Fruit fly (Drosophila melanogaster): ENCODE results near the gene CG13907.

The CG13907 gene

dm6 chr3L:833878-834277, 47.9 kb downstream of the CG13907 start, which contains the start of gene CG42553 (continued):
- TF ChIP-seq Mad (GFP tag; optimal IDR thresholded peaks at IDR 0.05): no peak
- TF ChIP-seq crp (GFP tag; optimal IDR thresholded peaks at IDR 0.05): peak; percentile 24 to 86
- TF ChIP-seq CG34224 (GFP tag; IDR thresholded peaks at IDR 0.05; ENCODE audit: partially characterized antibody): peak; percentile 19; the same call in 2 of the 3 replicates
- no peak for TF ChIP-seq cad (GFP tag; optimal IDR thresholded peaks at IDR 0.05)
- peak; percentile 82 for TF ChIP-seq Med (GFP tag)
- no peak for TF ChIP-seq Poxn (GFP tag; IDR thresholded peaks at IDR 0.05)
- no peak for TF ChIP-seq Hsf (GFP tag; optimal IDR thresholded peaks at IDR 0.05)
- no peak for TF ChIP-seq corto (GFP tag; optimal IDR thresholded peaks at IDR 0.05)
- no peak for TF ChIP-seq mld (GFP tag; IDR thresholded peaks at IDR 0.05; ENCODE audit: partially characterized antibody)
- TF ChIP-seq Atf-2 (GFP tag; optimal IDR thresholded peaks at IDR 0.05): no peak
- TF ChIP-seq pzg (GFP tag; optimal IDR thresholded peaks at IDR 0.05): peak; percentile 52
- no peak for TF ChIP-seq CG6683 (GFP tag; optimal IDR thresholded peaks at IDR 0.05)
- no peak for TF ChIP-seq trem (tag; optimal IDR thresholded peaks at IDR 0.05)
- TF ChIP-seq CG17328 (GFP tag; IDR thresholded peaks at IDR 0.05): no peak
- no peak for TF ChIP-seq rib (GFP tag; IDR thresholded peaks at IDR 0.05)
- TF ChIP-seq Hey (tag; optimal IDR thresholded peaks at IDR 0.05): no peak
- no peak for TF ChIP-seq CG6175 (GFP tag; IDR thresholded peaks at IDR 0.05)
- TF ChIP-seq Fer3 (tag; optimal IDR thresholded peaks at IDR 0.05): no peak
- no peak for TF ChIP-seq CG10209 (GFP tag; optimal IDR thresholded peaks at IDR 0.05)
- no peak for TF ChIP-seq CG12104 (GFP tag; optimal IDR thresholded peaks at IDR 0.05)
- peak; percentile 84 for TF ChIP-seq Sry-β (GFP tag; optimal IDR thresholded peaks at IDR 0.05)
- peak; percentile 37; the same call in 2 of the 3 replicates for TF ChIP-seq HLH4C (GFP tag; IDR thresholded peaks at IDR 0.05; ENCODE audit: partially characterized antibody)
- TF ChIP-seq CG11398 (GFP tag; optimal IDR thresholded peaks at IDR 0.05): no peak
- no peak for TF ChIP-seq CG34422 (GFP tag; IDR thresholded peaks at IDR 0.05)
- no peak for TF ChIP-seq sd (tag; optimal IDR thresholded peaks at IDR 0.05)
- no peak for TF ChIP-seq gem (tag; optimal IDR thresholded peaks at IDR 0.05)
- TF ChIP-seq salm (tag; optimal IDR thresholded peaks at IDR 0.05): no peak
- TF ChIP-seq stwl (tag; optimal IDR thresholded peaks at IDR 0.05): peak; percentile 7
- no peak for TF ChIP-seq crol (GFP tag; IDR thresholded peaks at IDR 0.05)
- no peak for TF ChIP-seq CG4328 (GFP tag; optimal IDR thresholded peaks at IDR 0.05)
- TF ChIP-seq CG42726 (GFP tag; IDR thresholded peaks at IDR 0.05; ENCODE audit: partially characterized antibody): no peak; the same call in 1 of the 2 replicates
- TF ChIP-seq NC2α (GFP tag; optimal IDR thresholded peaks at IDR 0.05): no peak
- TF ChIP-seq jumu (GFP tag; optimal IDR thresholded peaks at IDR 0.05): no peak
- no peak for TF ChIP-seq Ptx1 (GFP tag; IDR thresholded peaks at IDR 0.05)
- TF ChIP-seq CG13123 (GFP tag; optimal IDR thresholded peaks at IDR 0.05): no peak
- TF ChIP-seq Bgb (GFP tag; IDR thresholded peaks at IDR 0.05; ENCODE audit: partially characterized antibody): peak; percentile 42
- TF ChIP-seq hbn (GFP tag; IDR thresholded peaks at IDR 0.05; ENCODE audit: partially characterized antibody): peak; percentile 44
- TF ChIP-seq CG12299 (tag; optimal IDR thresholded peaks at IDR 0.05): no peak
- peak; percentile 39; the same call in 1 of the 2 replicates for TF ChIP-seq Scr (GFP tag; IDR thresholded peaks at IDR 0.05; ENCODE audit: partially characterized antibody)
- TF ChIP-seq tap (tag; optimal IDR thresholded peaks at IDR 0.05): no peak
- TF ChIP-seq CG11247 (GFP tag; IDR thresholded peaks at IDR 0.05): no peak
- TF ChIP-seq CG7963 (GFP tag; IDR thresholded peaks at IDR 0.05; ENCODE audit: partially characterized antibody): peak; percentile 28; the same call in 1 of the 3 replicates
- TF ChIP-seq Ravus (GFP tag; IDR thresholded peaks at IDR 0.05): no peak
- TF ChIP-seq Abd-B (GFP tag; optimal IDR thresholded peaks at IDR 0.05): no peak
- no peak for TF ChIP-seq ase (GFP tag; IDR thresholded peaks at IDR 0.05)
- peak; percentile 81 for TF ChIP-seq CG17802 (tag; optimal IDR thresholded peaks at IDR 0.05)
- TF ChIP-seq scrt (GFP tag; optimal IDR thresholded peaks at IDR 0.05): no peak
- no peak for TF ChIP-seq Drgx (GFP tag; IDR thresholded peaks at IDR 0.05)
- TF ChIP-seq CG3407 (GFP tag; optimal IDR thresholded peaks at IDR 0.05): no peak
- TF ChIP-seq HLH54F (GFP tag; optimal IDR thresholded peaks at IDR 0.05): no peak
